Worm (Caenorhabditis elegans): ENCODE results near the gene C01G5.25.

- TF ChIP-seq med-1 (GFP tag; optimal IDR thresholded peaks at IDR 0.05; ENCODE audit: insufficient read depth) (no peak), T22C8.4 (GFP tag; IDR thresholded peaks at IDR 0.05) (no peak)
These were observed 45.4 kb upstream of the C01G5.25 start for ce11 chrIV:6496103-6496502.
